Worm (Caenorhabditis elegans): ENCODE data around the gene T20D3.6.
"Not testable (repeated sequence)": the region's sequence is repeated elsewhere in the genome, so short reads cannot be mapped to it uniquely, and the experiment has no call there.

T20D3.6 gene

DNA sequence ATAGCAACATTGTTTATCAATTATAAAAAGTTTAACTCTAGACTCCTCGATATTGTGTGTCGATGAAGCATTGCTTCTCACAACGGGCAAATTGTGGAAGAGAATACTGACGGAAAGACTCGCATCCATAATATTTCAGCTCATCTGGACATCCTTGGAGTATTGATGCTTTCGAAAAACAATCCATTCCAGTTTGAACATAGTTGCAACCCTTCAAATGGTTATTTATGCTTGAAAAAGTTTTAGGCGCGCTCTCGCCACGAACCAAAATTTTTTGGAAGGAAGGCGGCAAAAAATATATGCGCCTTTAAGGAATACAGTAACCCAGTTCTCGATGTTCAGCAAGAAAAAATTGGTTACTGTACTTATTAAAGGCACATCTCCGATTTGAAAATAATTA, 16.6 kb downstream of the T20D3.6 start:
- no peak for TF ChIP-seq flt-1 (GFP tag; IDR thresholded peaks at IDR 0.05)
- no peak for TF ChIP-seq ztf-29 (GFP tag; IDR thresholded peaks at IDR 0.05)
- TF ChIP-seq ztf-23 (GFP tag; IDR thresholded peaks at IDR 0.05), result no peak
- no peak for TF ChIP-seq ref-1 (GFP tag; conservative IDR thresholded peaks at IDR 0.05)
- TF ChIP-seq cog-1 (tag; optimal IDR thresholded peaks at IDR 0.05), result no peak
- no peak for TF ChIP-seq klf-2 (GFP tag; conservative IDR thresholded peaks at IDR 0.05)

ce11 chrIV:9321039-9321851, 17.9 kb downstream of the T20D3.6 start, which contains the start of the genes F49C12.12 and vha-17:
Gene F49C12.12, minus strand, starts transcription at chrIV:9321089.
Gene vha-17, plus strand, starts transcription at chrIV:9321801.
- TF ChIP-seq tab-1 (GFP tag; IDR thresholded peaks at IDR 0.05), result no peak
- TF ChIP-seq cog-1 (tag; optimal IDR thresholded peaks at IDR 0.05), result no peak
- no peak for TF ChIP-seq ref-1 (GFP tag; conservative IDR thresholded peaks at IDR 0.05)
- no peak for TF ChIP-seq ztf-23 (GFP tag; IDR thresholded peaks at IDR 0.05)
- no peak for TF ChIP-seq med-1 (GFP tag; optimal IDR thresholded peaks at IDR 0.05; ENCODE audit: insufficient read depth)
- no peak for TF ChIP-seq flt-1 (GFP tag; IDR thresholded peaks at IDR 0.05)
- no peak for TF ChIP-seq klf-2 (GFP tag; conservative IDR thresholded peaks at IDR 0.05)
- 0 out of 2 replicates have a peak, but pooled peaks have one; percentile 46 for TF ChIP-seq T22C8.4 (GFP tag; IDR thresholded peaks at IDR 0.05)
- no peak for TF ChIP-seq ztf-29 (GFP tag; IDR thresholded peaks at IDR 0.05)

DNA sequence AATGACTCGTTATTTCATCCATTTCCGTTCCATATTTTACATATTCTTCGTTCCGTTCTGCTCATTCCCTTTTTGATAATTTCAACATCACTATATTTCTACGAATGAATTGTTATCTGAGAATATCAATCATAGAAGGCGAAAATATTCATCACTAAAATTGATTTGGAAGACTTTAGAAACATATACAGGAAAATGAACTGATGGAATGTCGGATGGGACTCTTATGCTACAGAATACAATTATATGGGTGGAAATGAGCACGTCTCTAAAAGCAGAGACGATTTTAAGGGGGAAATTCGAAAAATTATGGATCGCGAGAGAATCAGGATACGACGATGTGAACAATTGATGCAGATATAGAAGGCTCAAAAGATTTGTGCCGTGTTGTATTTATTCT, 19.1 kb downstream of the T20D3.6 start:
- no peak for TF ChIP-seq cog-1 (tag; optimal IDR thresholded peaks at IDR 0.05)
- TF ChIP-seq tab-1 (GFP tag; IDR thresholded peaks at IDR 0.05), result no peak
- no peak for TF ChIP-seq klf-2 (GFP tag; conservative IDR thresholded peaks at IDR 0.05)
- TF ChIP-seq ztf-23 (GFP tag; IDR thresholded peaks at IDR 0.05), result no peak
- no peak for TF ChIP-seq flt-1 (GFP tag; IDR thresholded peaks at IDR 0.05)
- no peak for TF ChIP-seq ref-1 (GFP tag; conservative IDR thresholded peaks at IDR 0.05)
- TF ChIP-seq T22C8.4 (GFP tag; IDR thresholded peaks at IDR 0.05), result no peak
- no peak for TF ChIP-seq ztf-29 (GFP tag; IDR thresholded peaks at IDR 0.05)
- TF ChIP-seq med-1 (GFP tag; optimal IDR thresholded peaks at IDR 0.05; ENCODE audit: insufficient read depth), result no peak

DNA sequence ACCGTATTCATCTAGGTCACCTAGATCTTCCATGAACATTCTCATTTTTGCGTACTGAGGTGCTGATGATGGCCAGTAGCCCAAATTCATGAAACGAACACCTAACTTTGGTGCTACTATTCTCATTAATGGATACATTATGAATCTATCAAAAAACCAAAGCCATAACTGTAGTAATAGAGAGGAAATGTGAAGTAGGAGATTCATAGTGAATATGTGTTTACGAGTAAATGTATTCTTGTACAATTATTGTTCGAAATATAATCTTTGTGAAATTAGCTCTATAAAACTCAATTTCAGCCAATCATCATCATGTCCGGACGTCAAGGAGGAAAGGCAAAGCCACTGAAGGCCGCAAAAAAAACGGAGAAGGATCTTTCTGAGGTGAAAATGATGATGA, 20.0 kb downstream of the T20D3.6 start, which contains the start of the genes F49C12.11 and nemt-1:
Gene F49C12.11, plus strand, starts transcription at position 301 of the 400 bp plus-strand sequence.
Gene nemt-1, minus strand, starts transcription at position 360 of the 400 bp plus-strand sequence.
- no peak for TF ChIP-seq T22C8.4 (GFP tag; IDR thresholded peaks at IDR 0.05)
- TF ChIP-seq med-1 (GFP tag; optimal IDR thresholded peaks at IDR 0.05; ENCODE audit: insufficient read depth), result no peak
- TF ChIP-seq cog-1 (tag; optimal IDR thresholded peaks at IDR 0.05), result no peak
- TF ChIP-seq tab-1 (GFP tag; IDR thresholded peaks at IDR 0.05), result no peak
- TF ChIP-seq flt-1 (GFP tag; IDR thresholded peaks at IDR 0.05), result no peak
- no peak for TF ChIP-seq ztf-23 (GFP tag; IDR thresholded peaks at IDR 0.05)
- no peak for TF ChIP-seq ztf-29 (GFP tag; IDR thresholded peaks at IDR 0.05)
- TF ChIP-seq ref-1 (GFP tag; conservative IDR thresholded peaks at IDR 0.05), result no peak
- TF ChIP-seq klf-2 (GFP tag; conservative IDR thresholded peaks at IDR 0.05), result no peak

DNA sequence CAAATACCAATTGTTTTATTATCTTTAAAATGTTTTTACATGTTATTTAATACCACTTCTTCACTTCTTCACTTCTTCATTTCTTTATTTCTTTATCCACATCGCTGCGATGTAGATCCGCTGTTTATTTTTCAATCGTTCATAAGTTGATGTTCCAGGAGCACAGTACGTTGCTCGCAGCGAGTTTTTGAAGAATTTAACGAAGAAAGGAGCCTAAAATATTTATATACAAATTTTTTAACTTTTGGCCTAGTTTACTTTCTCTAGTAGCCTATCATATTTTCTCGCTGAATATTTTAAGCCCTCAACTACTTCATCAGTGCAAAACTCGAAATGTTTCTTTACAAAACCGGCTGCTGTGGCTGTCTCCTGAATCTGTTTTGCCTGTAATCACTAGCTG, 21.0 kb downstream of the T20D3.6 start:
- no peak for TF ChIP-seq cog-1 (tag; optimal IDR thresholded peaks at IDR 0.05)
- no peak for TF ChIP-seq tab-1 (GFP tag; IDR thresholded peaks at IDR 0.05)
- no peak for TF ChIP-seq T22C8.4 (GFP tag; IDR thresholded peaks at IDR 0.05)
- TF ChIP-seq med-1 (GFP tag; optimal IDR thresholded peaks at IDR 0.05; ENCODE audit: insufficient read depth), result no peak
- TF ChIP-seq ref-1 (GFP tag; conservative IDR thresholded peaks at IDR 0.05), result no peak

- TF ChIP-seq klf-2 (GFP tag; conservative IDR thresholded peaks at IDR 0.05) (no peak; the same call in 1 of the 2 replicates), ztf-23 (GFP tag; IDR thresholded peaks at IDR 0.05) (peak; percentile 85), flt-1 (GFP tag; IDR thresholded peaks at IDR 0.05) (no peak; the same call in none of the 2 replicates), tab-1 (GFP tag; IDR thresholded peaks at IDR 0.05) (peak; percentile 81), med-1 (GFP tag; optimal IDR thresholded peaks at IDR 0.05; ENCODE audit: insufficient read depth) (peak; percentile 86), cog-1 (tag; optimal IDR thresholded peaks at IDR 0.05) (peak; percentile 52)
Observed at ce11 chrIV:9316068-9316681, 22.9 kb downstream of the T20D3.6 start, which contains the start of the genes F49C12.9 and rpn-7. Gene F49C12.9, minus strand, starts transcription at chrIV:9316215. Gene rpn-7, plus strand, starts transcription at chrIV:9316631.

DNA sequence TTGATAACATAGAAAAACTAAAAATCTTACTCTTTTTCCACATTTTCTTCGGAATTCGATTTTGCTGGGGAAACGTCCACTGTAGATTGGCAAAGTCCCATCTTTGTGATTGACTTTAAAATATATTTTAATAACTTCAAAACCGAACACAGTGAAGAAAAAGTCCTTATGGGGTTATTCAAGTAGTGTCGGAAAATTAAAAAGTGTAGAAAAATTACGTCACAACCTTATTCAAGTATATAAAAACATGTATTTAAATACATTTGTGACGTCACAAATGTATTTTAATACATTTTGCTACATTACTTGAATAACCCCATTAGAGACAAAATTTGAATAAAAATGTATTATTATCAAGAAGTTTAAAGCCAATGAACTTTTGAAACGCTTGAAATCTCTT, 26.3 kb downstream of the T20D3.6 start, which contains the start of gene F49C12.7:
Gene F49C12.7, minus strand, starts transcription at position 101 of the 400 bp plus-strand sequence.
- not testable (repeated sequence) for TF ChIP-seq T22C8.4 (GFP tag; IDR thresholded peaks at IDR 0.05); med-1 (GFP tag; optimal IDR thresholded peaks at IDR 0.05; ENCODE audit: insufficient read depth); ztf-23 (GFP tag; IDR thresholded peaks at IDR 0.05)

DNA sequence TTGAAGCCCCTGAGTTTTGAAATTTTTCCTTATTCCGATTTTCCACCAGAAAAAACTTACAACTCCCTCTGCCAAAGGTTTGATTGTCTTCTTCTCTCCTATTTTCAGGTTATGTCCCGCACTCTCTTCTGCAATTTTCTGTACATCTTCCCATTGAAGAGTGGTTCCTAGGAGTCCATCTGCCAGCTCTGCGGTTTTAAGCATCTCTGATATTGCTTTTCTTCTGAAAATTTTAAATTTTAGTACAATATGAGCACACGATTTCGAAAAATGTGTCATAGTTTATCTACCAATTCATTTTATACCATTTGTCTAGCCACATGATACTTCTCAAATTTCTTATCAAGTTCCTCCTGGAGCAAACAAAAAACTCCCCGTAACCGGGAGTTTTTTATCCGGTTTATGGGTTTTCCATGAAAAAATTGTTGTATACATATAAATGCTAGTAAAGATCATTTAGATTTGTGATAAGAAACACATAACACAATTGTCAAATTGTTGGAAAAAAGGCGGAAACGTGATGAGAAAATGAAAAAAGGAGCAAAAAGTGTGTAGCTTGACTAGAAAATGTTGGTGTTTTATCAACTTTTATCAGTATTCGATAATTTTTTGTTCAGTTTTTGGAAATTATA, 28.1 kb downstream of the T20D3.6 start:
- no peak for TF ChIP-seq ztf-23 (GFP tag; IDR thresholded peaks at IDR 0.05)
- no peak for TF ChIP-seq klf-2 (GFP tag; conservative IDR thresholded peaks at IDR 0.05)
- no peak for TF ChIP-seq tab-1 (GFP tag; IDR thresholded peaks at IDR 0.05)
- no peak for TF ChIP-seq cog-1 (tag; optimal IDR thresholded peaks at IDR 0.05)
- no peak for TF ChIP-seq flt-1 (GFP tag; IDR thresholded peaks at IDR 0.05)
- no peak for TF ChIP-seq T22C8.4 (GFP tag; IDR thresholded peaks at IDR 0.05)
- TF ChIP-seq ref-1 (GFP tag; conservative IDR thresholded peaks at IDR 0.05), result no peak
- TF ChIP-seq ztf-29 (GFP tag; IDR thresholded peaks at IDR 0.05), result no peak
- TF ChIP-seq med-1 (GFP tag; optimal IDR thresholded peaks at IDR 0.05; ENCODE audit: insufficient read depth), result no peak

ce11 chrIV:9308975-9309374, 30.1 kb downstream of the T20D3.6 start, which contains the start of gene F49C12.6:
Gene F49C12.6, minus strand, starts transcription at chrIV:9309075.
- no peak for TF ChIP-seq ref-1 (GFP tag; conservative IDR thresholded peaks at IDR 0.05)
- no peak for TF ChIP-seq tab-1 (GFP tag; IDR thresholded peaks at IDR 0.05)
- no peak for TF ChIP-seq ztf-29 (GFP tag; IDR thresholded peaks at IDR 0.05)
- TF ChIP-seq ztf-23 (GFP tag; IDR thresholded peaks at IDR 0.05), result no peak
- no peak for TF ChIP-seq T22C8.4 (GFP tag; IDR thresholded peaks at IDR 0.05)

Data from whole organism, midembryonic.